Worm (Caenorhabditis elegans) whole organism, L4 larva: Measurements from ENCODE around the gene oac-31.

Experiments
- F44E2.7 ChIP-seq: fragments of 200-800 bp; sonication (Bioruptor generic); IDR thresholded peaks from 2 replicates; pipeline ENCODE4 v2.1.2; 2022; ENCODE audit warnings: missing genetic modification characterization, missing compliant biosample characterization
- Y105C5A.15 ChIP-seq: fragments of 200-800 bp; sonication (Bioruptor generic); IDR thresholded peaks from 2 replicates; pipeline ENCODE4 v1.3.6; 2022; ENCODE audit warnings: missing genetic modification characterization, missing compliant biosample characterization
- attf-4 ChIP-seq: sonication (generic microtip); optimal IDR thresholded peaks from 3 replicates; lab custom pipeline; 2017; ENCODE audit warnings: missing biosample characterization, missing genetic modification characterization
- ceh-32 ChIP-seq: sonication (generic microtip); optimal IDR thresholded peaks from 2 replicates; lab custom pipeline; 2016; ENCODE audit warnings: mild to moderate bottlenecking, missing genetic modification characterization, missing compliant biosample characterization; ENCODE audit not compliant: poor library complexity
- ceh-62 ChIP-seq: sonication (generic microtip); optimal IDR thresholded peaks from 2 replicates; lab custom pipeline; 2017; ENCODE audit warnings: missing biosample characterization, missing genetic modification characterization
- ces-1 ChIP-seq: fragments of 150-350 bp; sonication (generic microtip); optimal IDR thresholded peaks from 4 replicates; lab custom pipeline; 2014; ENCODE audit warnings: missing biosample characterization, missing genetic modification reagents, missing genetic modification characterization
- ctbp-1 ChIP-seq: fragments of 200-800 bp; sonication (Bioruptor generic); IDR thresholded peaks from 2 replicates; pipeline ENCODE4 v1.3.6; 2022; ENCODE audit warnings: missing genetic modification reagents, missing genetic modification characterization, missing compliant biosample characterization
- daf-12 ChIP-seq: fragments of 150-350 bp; optimal IDR thresholded peaks from 2 replicates; lab custom pipeline; 2014; ENCODE audit warnings: missing biosample characterization, missing genetic modification reagents, missing genetic modification characterization
- daf-19 ChIP-seq: fragments of 200-800 bp; sonication (Bioruptor generic); conservative IDR thresholded peaks from 2 replicates; pipeline ENCODE4 v1.3.6; 2022; ENCODE audit warnings: missing genetic modification characterization, missing compliant biosample characterization
- daf-8 ChIP-seq: fragments of 200-800 bp; sonication (Bioruptor generic); IDR thresholded peaks from 2 replicates; pipeline ENCODE4 v1.3.6; 2022; ENCODE audit warnings: missing genetic modification characterization, missing compliant biosample characterization
- dve-1 ChIP-seq: sonication (generic microtip); optimal IDR thresholded peaks from 2 replicates; lab custom pipeline; 2017; ENCODE audit warnings: antibody characterized with exemption, mild to moderate bottlenecking, missing genetic modification characterization, missing compliant biosample characterization; ENCODE audit not compliant: insufficient read depth
- egl-27 ChIP-seq: sonication (generic microtip); optimal IDR thresholded peaks from 3 replicates; lab custom pipeline; 2017; ENCODE audit warnings: missing biosample characterization, missing genetic modification reagents, missing genetic modification characterization
- egl-43 ChIP-seq: fragments of 200-800 bp; sonication (Bioruptor generic); IDR thresholded peaks from 2 replicates; pipeline ENCODE4 v1.3.6; 2022; ENCODE audit warnings: missing genetic modification reagents, missing genetic modification characterization, missing compliant biosample characterization
- fkh-10 ChIP-seq: fragments of 150-350 bp; optimal IDR thresholded peaks from 2 replicates; lab custom pipeline; 2014; ENCODE audit warnings: missing biosample characterization, missing genetic modification reagents, missing genetic modification characterization
- hif-1 ChIP-seq, 2 experiments: sonication (generic microtip); optimal IDR thresholded peaks; 2 replicates each; lab custom pipeline; 2016 to 2017; ENCODE audit warnings: missing compliant biosample characterization in 2 of 2, missing genetic modification characterization in 2 of 2, missing genetic modification reagents in 2 of 2, missing genotype in 2 of 2, mild to moderate bottlenecking in 1 of 2
- hmg-1.1 ChIP-seq: fragments of 200-800 bp; sonication (Bioruptor generic); IDR thresholded peaks from 2 replicates; pipeline ENCODE4 v1.3.6; 2022; ENCODE audit warnings: missing genetic modification reagents, missing genetic modification characterization, missing compliant biosample characterization
- lin-15B ChIP-seq: fragments of 150-350 bp; sonication (generic microtip); optimal IDR thresholded peaks from 3 replicates; lab custom pipeline; 2014; ENCODE audit warnings: missing biosample characterization, missing genetic modification characterization
- mdl-1 ChIP-seq, 2 experiments: fragments of 150-350 bp in 1 of 2; sonication (generic microtip) in 1 of 2; optimal IDR thresholded peaks; 2 replicates each; lab custom pipeline; 2014 to 2017; ENCODE audit warnings: missing biosample characterization in 2 of 2, missing genetic modification characterization in 2 of 2
- mxl-3 ChIP-seq: fragments of 200-800 bp; sonication (Bioruptor generic); optimal IDR thresholded peaks from 2 replicates; lab custom pipeline; 2018; ENCODE audit warnings: mild to moderate bottlenecking, missing genetic modification characterization, missing compliant biosample characterization
- nhr-10 ChIP-seq: fragments of 150-350 bp; optimal IDR thresholded peaks from 2 replicates; lab custom pipeline; 2014; ENCODE audit warnings: missing biosample characterization, missing genetic modification characterization
- nhr-102 ChIP-seq: sonication (generic microtip); optimal IDR thresholded peaks from 2 replicates; lab custom pipeline; 2016; ENCODE audit warnings: mild to moderate bottlenecking, missing genetic modification characterization, moderate library complexity, missing compliant biosample characterization
- nhr-11 ChIP-seq: fragments of 150-350 bp; optimal IDR thresholded peaks from 2 replicates; lab custom pipeline; 2014; ENCODE audit warnings: missing biosample characterization, missing genetic modification characterization
- nhr-237 ChIP-seq: sonication (generic microtip); optimal IDR thresholded peaks from 2 replicates; lab custom pipeline; 2017; ENCODE audit warnings: missing biosample characterization, missing genetic modification characterization
- nhr-41 ChIP-seq: fragments of 200-800 bp; sonication (Bioruptor generic); IDR thresholded peaks from 2 replicates; pipeline ENCODE4 v1.3.6; 2022; ENCODE audit warnings: missing genetic modification reagents, missing genetic modification characterization, missing compliant biosample characterization
- nhr-42 ChIP-seq: fragments of 200-800 bp; sonication (Bioruptor generic); IDR thresholded peaks from 2 replicates; pipeline ENCODE4 v1.3.6; 2022; ENCODE audit warnings: missing genetic modification characterization, missing compliant biosample characterization
- nhr-48 ChIP-seq: sonication (generic microtip); optimal IDR thresholded peaks from 2 replicates; lab custom pipeline; 2016; ENCODE audit warnings: mild to moderate bottlenecking, missing genetic modification characterization, missing compliant biosample characterization
- nhr-6 ChIP-seq: fragments of 150-350 bp; optimal IDR thresholded peaks from 2 replicates; lab custom pipeline; 2014; ENCODE audit warnings: missing biosample characterization, missing genetic modification characterization
- php-3 ChIP-seq: fragments of 200-800 bp; sonication (Bioruptor generic); IDR thresholded peaks from 2 replicates; pipeline ENCODE4 v1.3.6; 2022; ENCODE audit warnings: missing genetic modification reagents, missing genetic modification characterization, missing compliant biosample characterization
- pqm-1 ChIP-seq: sonication (generic microtip); optimal IDR thresholded peaks from 2 replicates; lab custom pipeline; 2017; ENCODE audit warnings: missing biosample characterization, missing genetic modification characterization
- set-16 ChIP-seq: fragments of 200-800 bp; sonication (Bioruptor generic); IDR thresholded peaks from 2 replicates; pipeline ENCODE4 v1.3.6; 2022; ENCODE audit warnings: missing genetic modification reagents, missing genetic modification characterization, missing compliant biosample characterization
- snpc-4 ChIP-seq: fragments of 150-350 bp; optimal IDR thresholded peaks from 2 replicates; lab custom pipeline; 2014; ENCODE audit warnings: missing biosample characterization, missing genetic modification characterization
- spr-3 ChIP-seq: fragments of 200-800 bp; sonication (Bioruptor generic); optimal IDR thresholded peaks from 2 replicates; lab custom pipeline; 2018; ENCODE audit warnings: mild to moderate bottlenecking, missing genetic modification characterization, missing compliant biosample characterization
- tag-97 ChIP-seq: fragments of 200-800 bp; sonication (Bioruptor generic); IDR thresholded peaks from 2 replicates; pipeline ENCODE4 v1.3.6; 2022; ENCODE audit warnings: missing genetic modification characterization, missing compliant biosample characterization
- ztf-7 ChIP-seq: fragments of 150-350 bp; optimal IDR thresholded peaks from 2 replicates; lab custom pipeline; 2014; ENCODE audit warnings: missing biosample characterization, missing genetic modification characterization

Gene oac-31

DNA sequence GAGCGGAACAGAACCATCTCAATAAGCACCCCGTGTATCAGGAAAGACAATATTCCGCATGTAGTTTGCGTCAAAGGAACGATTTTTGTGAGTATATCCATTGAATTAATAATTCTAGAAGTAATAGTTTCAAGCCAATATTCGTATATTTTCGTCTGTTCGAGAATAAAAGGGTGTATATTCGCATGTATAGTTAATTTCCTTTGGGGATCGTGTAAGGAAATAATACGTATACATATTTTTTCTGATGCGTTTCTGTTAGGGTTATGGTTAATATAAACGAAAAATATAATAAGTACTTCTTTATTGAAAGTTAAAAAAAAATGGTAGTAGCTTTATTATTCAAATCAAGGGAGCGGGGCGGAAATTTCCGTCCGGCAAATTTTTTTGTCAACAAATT lies 13.7 kb downstream of the oac-31 start, which contains the start of gene str-236:
TSS of gene str-236 (minus strand) at position 101 of the 400 bp plus-strand sequence.
- no peak for TF ChIP-seq dve-1 (tag; lab: Kevin White, UChicago)
- no peak for TF ChIP-seq nhr-10 (tag; lab: Kevin White, UChicago)
- TF ChIP-seq ces-1 (GFP tag; lab: Kevin White, UChicago), result no peak
- TF ChIP-seq hmg-1.1 (GFP tag; lab: Robert Waterston, UW), result no peak
- TF ChIP-seq daf-8 (GFP tag; lab: Robert Waterston, UW), result no peak
- no peak for TF ChIP-seq ceh-62 (tag; lab: Kevin White, UChicago)
- TF ChIP-seq nhr-6, result no peak
- no peak for TF ChIP-seq mdl-1 (tag; optimal IDR thresholded peaks at IDR 0.05; lab: Kevin White, UChicago)
- no peak for TF ChIP-seq daf-19
- TF ChIP-seq nhr-237 (tag; lab: Kevin White, UChicago), result no peak
- no peak for TF ChIP-seq spr-3 (GFP tag; lab: Kevin White, UChicago)
- no peak for TF ChIP-seq snpc-4 (tag; lab: Kevin White, UChicago)
- no peak for TF ChIP-seq nhr-48
- no peak for TF ChIP-seq Y105C5A.15 (GFP tag; lab: Robert Waterston, UW)
- TF ChIP-seq lin-15B (tag; lab: Kevin White, UChicago), result no peak

DNA sequence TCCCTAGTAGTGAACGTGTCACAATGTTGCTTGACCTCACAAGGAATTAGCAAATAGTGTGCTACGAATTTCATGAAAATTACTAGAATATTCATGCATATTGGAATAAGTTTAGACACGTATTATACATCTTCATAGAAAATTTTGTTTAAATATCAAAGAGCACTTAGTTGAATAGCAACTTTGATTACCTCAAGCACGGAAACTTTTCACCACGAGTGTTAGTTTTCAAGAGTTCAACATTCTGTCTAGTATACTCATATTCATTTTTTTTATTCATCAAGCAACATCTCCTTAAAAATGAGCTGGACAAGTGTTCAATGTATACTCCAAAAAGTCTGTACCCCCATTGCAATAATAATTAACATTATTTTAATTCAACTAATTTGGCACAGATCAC lies 19.2 kb downstream of the oac-31 start, which contains the start of gene str-243:
TSS of gene str-243 (plus strand) at position 301 of the 400 bp plus-strand sequence.
- no peak for TF ChIP-seq daf-12 (tag; lab: Kevin White, UChicago)

DNA sequence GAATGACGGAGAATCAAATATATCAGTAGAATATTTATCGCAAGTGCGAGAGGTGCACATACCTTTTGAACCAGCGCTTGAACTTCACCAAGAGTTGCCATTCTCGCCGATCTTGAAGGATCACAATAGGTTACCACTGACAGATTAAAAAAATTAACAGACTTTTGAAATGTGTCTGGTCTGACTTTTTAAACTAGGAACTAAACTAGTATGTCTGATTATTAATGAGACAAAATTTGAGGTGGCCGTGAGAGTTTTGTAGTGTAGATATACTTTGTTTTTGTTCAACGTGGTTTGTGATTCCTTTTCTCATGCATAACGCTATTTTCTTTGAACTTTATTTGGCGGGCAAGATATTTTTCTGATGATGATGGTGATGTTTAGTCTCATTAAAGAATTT lies 19.8 kb downstream of the oac-31 start, which contains the start of gene str-240:
TSS of gene str-240 (minus strand) at position 101 of the 400 bp plus-strand sequence.
- TF ChIP-seq hmg-1.1 (GFP tag; lab: Robert Waterston, UW), result no peak
- no peak for TF ChIP-seq nhr-102 (tag; lab: Kevin White, UChicago)
- no peak for TF ChIP-seq daf-19
- TF ChIP-seq F44E2.7, result no peak
- TF ChIP-seq mxl-3 (GFP tag; lab: Kevin White, UChicago), result no peak
- no peak for TF ChIP-seq egl-43 (GFP tag; lab: Robert Waterston, UW)
- TF ChIP-seq php-3, result no peak
- no peak for TF ChIP-seq ztf-7
- no peak for TF ChIP-seq ctbp-1 (GFP tag; lab: Robert Waterston, UW)
- no peak for TF ChIP-seq nhr-237 (tag; lab: Kevin White, UChicago)
- TF ChIP-seq attf-4 (tag; lab: Kevin White, UChicago), result no peak
- TF ChIP-seq nhr-11 (tag; lab: Kevin White, UChicago), result no peak
- TF ChIP-seq pqm-1 (tag; lab: Kevin White, UChicago), result no peak

DNA sequence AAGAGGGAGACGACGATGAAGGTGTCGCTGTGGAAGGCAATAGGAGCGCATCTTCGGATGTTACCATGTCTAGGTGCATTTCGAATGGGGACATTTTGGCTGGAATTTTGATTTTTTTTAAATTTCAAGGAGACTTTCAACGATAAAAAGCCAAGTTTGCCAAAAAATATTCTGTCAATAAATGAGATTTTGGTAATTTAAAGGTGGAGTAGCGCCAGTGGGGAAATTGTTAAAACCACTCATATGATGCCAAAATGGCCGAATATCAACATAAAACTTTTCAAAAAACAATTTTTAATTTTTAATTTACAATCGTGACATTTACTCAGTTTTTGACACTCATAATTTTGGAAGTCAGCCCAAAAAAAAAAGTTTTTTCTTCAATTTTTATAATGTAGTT lies 30.1 kb downstream of the oac-31 start, which contains the start of gene nhr-260:
TSS of gene nhr-260 (minus strand) at position 101 of the 400 bp plus-strand sequence.
- no peak for TF ChIP-seq nhr-41 (GFP tag; lab: Robert Waterston, UW)
- no peak for TF ChIP-seq egl-27

DNA sequence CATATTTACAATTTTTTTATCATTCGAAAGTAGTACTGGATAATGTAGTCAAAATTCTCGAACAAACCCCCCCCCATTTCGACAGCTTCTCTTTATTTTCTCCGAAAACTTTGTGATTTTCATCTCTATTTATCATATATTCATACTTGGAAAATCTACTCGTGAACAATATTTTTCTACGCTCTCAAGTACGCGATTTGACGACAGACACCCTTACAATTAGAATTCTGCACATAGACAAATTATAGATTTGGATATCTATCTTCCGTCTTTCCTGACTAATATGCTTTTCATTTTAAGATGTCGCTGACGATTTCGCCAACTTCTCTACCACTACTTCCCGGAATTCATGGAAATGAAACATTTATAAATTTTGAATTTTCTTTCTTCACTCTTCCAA lies 35.7 kb downstream of the oac-31 start, which contains the start of gene sru-28:
TSS of gene sru-28 (plus strand) at position 301 of the 400 bp plus-strand sequence.
- no peak for TF ChIP-seq php-3
- no peak for TF ChIP-seq Y105C5A.15 (GFP tag; lab: Robert Waterston, UW)
- TF ChIP-seq ces-1 (GFP tag; lab: Kevin White, UChicago), result no peak
- no peak for TF ChIP-seq dve-1 (tag; lab: Kevin White, UChicago)
- no peak for TF ChIP-seq tag-97 (GFP tag; lab: Robert Waterston, UW)
- TF ChIP-seq mdl-1 (tag; optimal IDR thresholded peaks at IDR 0.05; lab: Kevin White, UChicago), result no peak
- no peak for TF ChIP-seq set-16 (GFP tag; lab: Robert Waterston, UW)
- no peak for TF ChIP-seq nhr-10 (tag; lab: Kevin White, UChicago)
- no peak for TF ChIP-seq ceh-32
- no peak for TF ChIP-seq ctbp-1 (GFP tag; lab: Robert Waterston, UW)
- no peak for TF ChIP-seq nhr-42
- TF ChIP-seq daf-19, result no peak
- no peak for TF ChIP-seq fkh-10 (GFP tag; lab: Kevin White, UChicago)
- TF ChIP-seq hif-1 (tag; optimal IDR thresholded peaks at IDR 0.05; lab: Kevin White, UChicago), result no peak
- TF ChIP-seq, all 104 proteins: peak for 0
